Fruit fly (Drosophila melanogaster) whole organism, embryonic: ENCODE data around the gene CG31178.

Experiments used
- Atf6 ChIP-seq: fragments of 200-800 bp; sonication (Bioruptor generic); IDR thresholded peaks from 2 replicates; pipeline ENCODE4 v1.3.6; 2022; ENCODE audit warnings: missing biosample characterization, missing genetic modification characterization
- BEAF-32 ChIP-seq: fragments of 200-800 bp; sonication (Bioruptor generic); optimal IDR thresholded peaks from 3 replicates; lab custom pipeline; 2017; ENCODE audit warnings: missing biosample characterization, missing genetic modification characterization, mild to moderate bottlenecking, moderate library complexity, missing genetic modification reagents
- CG11695 ChIP-seq: fragments of 200-800 bp; sonication (Bioruptor generic); IDR thresholded peaks from 3 replicates; pipeline ENCODE4 v1.3.6; 2022; ENCODE audit warnings: missing biosample characterization, missing genetic modification characterization
- CG14441 ChIP-seq: fragments of 200-800 bp; sonication (Bioruptor generic); IDR thresholded peaks from 2 replicates; pipeline ENCODE4 v1.3.6; 2022; ENCODE audit warnings: missing biosample characterization, missing genetic modification characterization
- CG14965 ChIP-seq: fragments of 200-800 bp; sonication (Bioruptor generic); optimal IDR thresholded peaks from 2 replicates; lab custom pipeline; 2016; ENCODE audit warnings: missing biosample characterization, missing genetic modification characterization, borderline replicate concordance
- CG1832 ChIP-seq: fragments of 200-800 bp; sonication (Bioruptor generic); optimal IDR thresholded peaks from 2 replicates; lab custom pipeline; 2017; ENCODE audit warnings: missing biosample characterization, mild to moderate bottlenecking, missing genetic modification characterization, inconsistent platforms
- CG18599 ChIP-seq: fragments of 200-800 bp; sonication (Bioruptor generic); optimal IDR thresholded peaks from 3 replicates; lab custom pipeline; 2017; ENCODE audit warnings: missing biosample characterization, missing genetic modification characterization, mild to moderate bottlenecking, moderate library complexity, missing genetic modification reagents
- CG3726 ChIP-seq: fragments of 200-800 bp; sonication (Bioruptor generic); IDR thresholded peaks from 3 replicates; pipeline ENCODE4, ENCODE4 v1.3.6; 2022; ENCODE audit warnings: missing biosample characterization, missing genetic modification characterization
- CG43689 ChIP-seq: fragments of 200-800 bp; sonication (Bioruptor generic); IDR thresholded peaks from 2 replicates; pipeline ENCODE4 v1.3.6; 2022; ENCODE audit warnings: missing biosample characterization, missing genetic modification characterization
- CG5245 ChIP-seq: fragments of 200-800 bp; sonication (Bioruptor generic); optimal IDR thresholded peaks from 3 replicates; lab custom pipeline; 2016; ENCODE audit warnings: missing biosample characterization, missing genetic modification characterization
- CG6689 ChIP-seq: fragments of 200-800 bp; sonication (Bioruptor generic); IDR thresholded peaks from 2 replicates; pipeline ENCODE4 v1.3.6; 2022; ENCODE audit warnings: missing biosample characterization, missing genetic modification characterization
- CG6791 ChIP-seq: fragments of 200-800 bp; sonication (Bioruptor generic); IDR thresholded peaks from 3 replicates; pipeline ENCODE4 v1.3.6; 2022; ENCODE audit warnings: missing biosample characterization, missing genetic modification characterization; ENCODE audit not compliant: partially characterized antibody
- CG7839 ChIP-seq: fragments of 200-800 bp; sonication (Bioruptor generic); optimal IDR thresholded peaks from 3 replicates; lab custom pipeline; 2018; ENCODE audit warnings: missing biosample characterization, mild to moderate bottlenecking, missing genetic modification characterization, moderate library complexity
- CG8089 ChIP-seq: fragments of 200-800 bp; sonication (Bioruptor generic); optimal IDR thresholded peaks from 3 replicates; lab custom pipeline; 2016; ENCODE audit warnings: missing biosample characterization, missing genetic modification characterization
- D19A ChIP-seq: fragments of 200-800 bp; optimal IDR thresholded peaks from 3 replicates; lab custom pipeline; 2019; ENCODE audit warnings: missing biosample characterization, mild to moderate bottlenecking, missing genetic modification characterization, moderate library complexity
- Drgx ChIP-seq: fragments of 200-800 bp; sonication (Bioruptor generic); IDR thresholded peaks from 2 replicates; pipeline ENCODE4 v1.3.6; 2022; ENCODE audit warnings: missing biosample characterization, missing genetic modification characterization
- Hand ChIP-seq: fragments of 200-800 bp; sonication (Bioruptor generic); optimal IDR thresholded peaks from 2 replicates; lab custom pipeline; 2017; ENCODE audit warnings: mild to moderate bottlenecking, missing biosample characterization, missing genetic modification reagents, missing genetic modification characterization
- Hr78 ChIP-seq, 2 experiments: fragments of 200-800 bp in 1 of 2; fragments of >200 bp in 1 of 2; sonication (Bioruptor generic) in 1 of 2; optimal IDR thresholded peaks; 2 replicates each; lab custom pipeline; 2017 to 2019; ENCODE audit warnings: missing biosample characterization in 2 of 2, missing genetic modification characterization in 2 of 2, mild to moderate bottlenecking in 1 of 2, moderate library complexity in 1 of 2
- Jarid2 ChIP-seq: fragments of 200-800 bp; sonication (Bioruptor generic); optimal IDR thresholded peaks from 3 replicates; lab custom pipeline; 2017; ENCODE audit warnings: mild to moderate bottlenecking, missing biosample characterization, missing genetic modification reagents, missing genetic modification characterization
- MBD-R2 ChIP-seq: fragments of 200-800 bp; sonication (Bioruptor generic); IDR thresholded peaks from 2 replicates; pipeline ENCODE4 v1.3.6; 2022; ENCODE audit warnings: missing biosample characterization, missing genetic modification characterization
- Mes4 ChIP-seq: fragments of 200-800 bp; sonication (Bioruptor generic); optimal IDR thresholded peaks from 2 replicates; lab custom pipeline; 2016; ENCODE audit warnings: missing biosample characterization, missing genetic modification characterization
- Mrtf ChIP-seq: fragments of 200-800 bp; sonication (Bioruptor generic); IDR thresholded peaks from 3 replicates; pipeline ENCODE4 v1.3.6; 2022; ENCODE audit warnings: missing biosample characterization, missing genetic modification characterization
- Opbp ChIP-seq: fragments of 200-800 bp; sonication (Bioruptor generic); IDR thresholded peaks from 3 replicates; pipeline ENCODE4 v1.3.6; 2022; ENCODE audit warnings: missing biosample characterization, missing genetic modification characterization; ENCODE audit not compliant: partially characterized antibody
- Six4 ChIP-seq: fragments of 200-800 bp; sonication (Bioruptor generic); optimal IDR thresholded peaks from 2 replicates; lab custom pipeline; 2016; ENCODE audit warnings: missing biosample characterization, missing genetic modification characterization
- Sox100B ChIP-seq: fragments of 200-800 bp; sonication (Bioruptor generic); optimal IDR thresholded peaks from 3 replicates; lab custom pipeline; 2018; ENCODE audit warnings: missing biosample characterization, mild to moderate bottlenecking, missing genetic modification characterization
- Sry-δ ChIP-seq: fragments of 200-800 bp; sonication (Bioruptor generic); optimal IDR thresholded peaks from 2 replicates; lab custom pipeline; 2016; ENCODE audit warnings: missing biosample characterization, missing genetic modification characterization
- bbx ChIP-seq: fragments of 200-800 bp; sonication (Bioruptor generic); IDR thresholded peaks from 2 replicates; pipeline ENCODE4 v1.3.6; 2022; ENCODE audit warnings: missing biosample characterization, missing genetic modification characterization; ENCODE audit not compliant: partially characterized antibody
- bcd ChIP-seq: fragments of 200-800 bp; sonication (Bioruptor generic); optimal IDR thresholded peaks from 2 replicates; lab custom pipeline; 2017; ENCODE audit warnings: missing biosample characterization, mild to moderate bottlenecking, missing genetic modification characterization
- btn ChIP-seq: fragments of 200-800 bp; sonication (Bioruptor generic); optimal IDR thresholded peaks from 2 replicates; lab custom pipeline; 2016; ENCODE audit warnings: missing biosample characterization, missing genetic modification characterization
- cas ChIP-seq: fragments of 200-800 bp; sonication (Bioruptor generic); IDR thresholded peaks from 2 replicates; pipeline ENCODE4 v1.3.6; 2022; ENCODE audit warnings: missing biosample characterization, missing genetic modification characterization
- cwo ChIP-seq: fragments of 200-800 bp; sonication (Bioruptor generic); optimal IDR thresholded peaks from 3 replicates; lab custom pipeline; 2017; ENCODE audit warnings: missing biosample characterization, missing genetic modification characterization, mild to moderate bottlenecking, moderate library complexity, missing genetic modification reagents
- ems ChIP-seq: fragments of 200-800 bp; sonication (Bioruptor generic); optimal IDR thresholded peaks from 3 replicates; lab custom pipeline; 2016; ENCODE audit warnings: missing biosample characterization, missing genetic modification characterization
- fd96Cb ChIP-seq: fragments of 200-800 bp; sonication (Bioruptor generic); optimal IDR thresholded peaks from 2 replicates; lab custom pipeline; 2018; ENCODE audit warnings: missing biosample characterization, mild to moderate bottlenecking, missing genetic modification characterization, moderate library complexity
- kni ChIP-seq: fragments of 200-800 bp; sonication (Bioruptor generic); optimal IDR thresholded peaks from 3 replicates; lab custom pipeline; 2017; ENCODE audit warnings: mild to moderate bottlenecking, missing biosample characterization, missing genetic modification reagents, missing genetic modification characterization
- knrl ChIP-seq: fragments of 200-800 bp; sonication (Bioruptor generic); IDR thresholded peaks from 3 replicates; pipeline ENCODE4 v1.3.6; 2022; ENCODE audit warnings: missing biosample characterization, missing genetic modification characterization; ENCODE audit not compliant: partially characterized antibody
- lbe ChIP-seq: fragments of 200-800 bp; sonication (Bioruptor generic); optimal IDR thresholded peaks from 2 replicates; lab custom pipeline; 2016; ENCODE audit warnings: missing biosample characterization, mild to moderate bottlenecking, missing genetic modification characterization
- nau ChIP-seq: fragments of 200-800 bp; sonication (Bioruptor generic); optimal IDR thresholded peaks from 3 replicates; lab custom pipeline; 2017; ENCODE audit warnings: missing biosample characterization, mild to moderate bottlenecking, missing genetic modification characterization, missing genetic modification reagents
- pita ChIP-seq: fragments of 200-800 bp; sonication (Bioruptor generic); optimal IDR thresholded peaks from 2 replicates; lab custom pipeline; 2017; ENCODE audit warnings: missing biosample characterization, mild to moderate bottlenecking, missing genetic modification characterization
- pum ChIP-seq: fragments of 200-800 bp; sonication (Bioruptor generic); optimal IDR thresholded peaks from 2 replicates; lab custom pipeline; 2016; ENCODE audit warnings: missing biosample characterization, missing genetic modification characterization
- pzg ChIP-seq: fragments of 200-800 bp; sonication (Bioruptor generic); optimal IDR thresholded peaks from 3 replicates; lab custom pipeline; 2018; ENCODE audit warnings: missing biosample characterization, mild to moderate bottlenecking, missing genetic modification characterization, moderate library complexity
- run ChIP-seq: fragments of 200-800 bp; sonication (Bioruptor generic); optimal IDR thresholded peaks from 3 replicates; lab custom pipeline; 2018; ENCODE audit warnings: missing biosample characterization, mild to moderate bottlenecking, missing genetic modification characterization
- scrt ChIP-seq: fragments of 200-800 bp; sonication (Bioruptor generic); optimal IDR thresholded peaks from 2 replicates; lab custom pipeline; 2018; ENCODE audit warnings: missing biosample characterization, mild to moderate bottlenecking, missing genetic modification characterization, moderate library complexity
- ttk ChIP-seq: fragments of 200-800 bp; sonication (Bioruptor generic); IDR thresholded peaks from 2 replicates; pipeline ENCODE4 v2.1.2; 2022; ENCODE audit warnings: missing biosample characterization, missing genetic modification characterization
- tup ChIP-seq: fragments of 200-800 bp; sonication (Bioruptor generic); optimal IDR thresholded peaks from 2 replicates; lab custom pipeline; 2016; ENCODE audit warnings: missing biosample characterization, mild to moderate bottlenecking, missing genetic modification characterization, moderate library complexity
- unpg ChIP-seq: fragments of 200-800 bp; sonication (Bioruptor generic); optimal IDR thresholded peaks from 3 replicates; lab custom pipeline; 2018; ENCODE audit warnings: missing biosample characterization, mild to moderate bottlenecking, missing genetic modification characterization, moderate library complexity
- vfl ChIP-seq: fragments of 200-800 bp; sonication (Bioruptor generic); optimal IDR thresholded peaks from 2 replicates; lab custom pipeline; 2016; ENCODE audit warnings: missing biosample characterization, missing genetic modification characterization
- wor ChIP-seq: fragments of 200-800 bp; sonication (Bioruptor generic); IDR thresholded peaks from 2 replicates; pipeline ENCODE4 v1.3.6; 2022; ENCODE audit warnings: missing biosample characterization, missing genetic modification characterization
- zfh1 ChIP-seq: fragments of 200-800 bp; sonication (Bioruptor generic); IDR thresholded peaks from 3 replicates; pipeline ENCODE4 v1.3.6; 2022; ENCODE audit warnings: missing biosample characterization, missing genetic modification characterization

CG31178 gene

dm6 chr3R:21837069-21837977 lies 36.2 kb upstream of the CG31178 start (continued):
- TF ChIP-seq pita (GFP tag; lab: Kevin White, UChicago) = no peak
- TF ChIP-seq CG5245 (GFP tag; lab: Kevin White, UChicago) = no peak
- TF ChIP-seq run = no peak
- TF ChIP-seq fd96Cb (tag; lab: Kevin White, UChicago) = peak; percentile 67
- peak; percentile 77 for TF ChIP-seq CG11695 (GFP tag; lab: Robert Waterston, UW)
- no peak for TF ChIP-seq Opbp (GFP tag; lab: Robert Waterston, UW)
- no peak for TF ChIP-seq bcd
- TF ChIP-seq Hand (GFP tag; lab: Kevin White, UChicago) = no peak
- no peak for TF ChIP-seq lbe
- no peak for TF ChIP-seq btn (GFP tag; lab: Kevin White, UChicago)
- no peak for TF ChIP-seq CG1832 (GFP tag; lab: Kevin White, UChicago)
- peak; percentile 39 for TF ChIP-seq CG7839
- TF ChIP-seq pum (GFP tag; lab: Kevin White, UChicago) = no peak
- TF ChIP-seq MBD-R2 = no peak
- TF ChIP-seq D19A (tag; lab: Kevin White, UChicago) = peak; percentile 33
- TF ChIP-seq CG6791 (GFP tag; lab: Robert Waterston, UW) = no peak
- TF ChIP-seq ems (GFP tag; lab: Kevin White, UChicago) = peak; percentile 1
- no peak for TF ChIP-seq kni (GFP tag; lab: Kevin White, UChicago)
- peak; percentile 27 for TF ChIP-seq nau (GFP tag; lab: Kevin White, UChicago)
- no peak for TF ChIP-seq Mrtf
- no peak for TF ChIP-seq bbx
- peak; percentile 57 for TF ChIP-seq CG18599 (GFP tag; lab: Kevin White, UChicago)
- no peak for TF ChIP-seq wor (GFP tag; lab: Robert Waterston, UW)
- 0 out of 2 replicates have a peak, but pooled peaks have one; percentile 40 for TF ChIP-seq CG43689 (GFP tag; lab: Robert Waterston, UW)
- TF ChIP-seq Jarid2 (GFP tag; lab: Kevin White, UChicago) = peak; percentile 27
- no peak for TF ChIP-seq tup (GFP tag; lab: Kevin White, UChicago)
- no peak for TF ChIP-seq Six4 (GFP tag; lab: Kevin White, UChicago)
- TF ChIP-seq scrt (GFP tag; lab: Kevin White, UChicago) = peak; percentile 16
- peak; percentile 45 for TF ChIP-seq unpg (GFP tag; lab: Kevin White, UChicago)
- TF ChIP-seq cas = no peak
- TF ChIP-seq Drgx = peak; percentile 34
- TF ChIP-seq Sox100B (GFP tag; lab: Kevin White, UChicago) = peak; percentile 78
- no peak for TF ChIP-seq CG8089 (GFP tag; lab: Kevin White, UChicago)
- no peak for TF ChIP-seq Mes4 (GFP tag; lab: Kevin White, UChicago)
- TF ChIP-seq CG14441 = peak; percentile 67
- no peak for TF ChIP-seq knrl (GFP tag; lab: Robert Waterston, UW)
- no peak for TF ChIP-seq Atf6
- TF ChIP-seq zfh1 (GFP tag; lab: Robert Waterston, UW) = no peak
- TF ChIP-seq vfl = no peak
- no peak for TF ChIP-seq ttk (GFP tag; lab: Robert Waterston, UW)
- TF ChIP-seq cwo (GFP tag; lab: Kevin White, UChicago) = no peak
- TF ChIP-seq CG14965 (GFP tag; lab: Kevin White, UChicago) = no peak
- TF ChIP-seq pzg (GFP tag; lab: Kevin White, UChicago) = no peak
- no peak for TF ChIP-seq CG3726 (GFP tag; lab: Robert Waterston, UW)
- peak; percentile 61 for TF ChIP-seq CG6689 (GFP tag; lab: Robert Waterston, UW)
- TF ChIP-seq Hr78 (GFP tag; optimal IDR thresholded peaks at IDR 0.05; lab: Kevin White, UChicago) = no peak
- TF ChIP-seq Sry-δ (GFP tag; lab: Kevin White, UChicago) = no peak
- TF ChIP-seq BEAF-32 = no peak
